Fruit fly (Drosophila melanogaster) whole organism, embryonic: Measurements from ENCODE around the gene superdeath.

Experiments
- CG10209 ChIP-seq: fragments of 200-800 bp; sonication (Bioruptor generic); optimal IDR thresholded peaks from 3 replicates; lab custom pipeline; 2017; ENCODE audit warnings: missing biosample characterization, mild to moderate bottlenecking, missing genetic modification characterization, missing genetic modification reagents
- CG12071 ChIP-seq: fragments of 200-800 bp; sonication (Bioruptor generic); optimal IDR thresholded peaks from 3 replicates; lab custom pipeline; 2018; ENCODE audit warnings: missing biosample characterization, mild to moderate bottlenecking, missing genetic modification characterization
- CG12219 ChIP-seq: fragments of 200-800 bp; sonication (Bioruptor generic); optimal IDR thresholded peaks from 3 replicates; lab custom pipeline; 2018; ENCODE audit warnings: missing biosample characterization, mild to moderate bottlenecking, missing genetic modification characterization
- CG14441 ChIP-seq: fragments of 200-800 bp; sonication (Bioruptor generic); IDR thresholded peaks from 2 replicates; pipeline ENCODE4 v1.3.6; 2022; ENCODE audit warnings: missing biosample characterization, missing genetic modification characterization
- CG15269 ChIP-seq: fragments of 200-800 bp; sonication (Bioruptor generic); optimal IDR thresholded peaks from 2 replicates; lab custom pipeline; 2018; ENCODE audit warnings: missing biosample characterization, mild to moderate bottlenecking, missing genetic modification characterization, moderate library complexity
- CG17328 ChIP-seq: fragments of 200-800 bp; sonication (Bioruptor generic); IDR thresholded peaks from 2 replicates; pipeline ENCODE4 v1.3.6; 2022; ENCODE audit warnings: missing biosample characterization, missing genetic modification characterization
- CG18262 ChIP-seq: fragments of 200-800 bp; optimal IDR thresholded peaks from 3 replicates; lab custom pipeline; 2019; ENCODE audit warnings: missing biosample characterization, mild to moderate bottlenecking, missing genetic modification characterization, moderate library complexity
- CG1832 ChIP-seq: fragments of 200-800 bp; sonication (Bioruptor generic); optimal IDR thresholded peaks from 2 replicates; lab custom pipeline; 2017; ENCODE audit warnings: missing biosample characterization, mild to moderate bottlenecking, missing genetic modification characterization, inconsistent platforms
- CG34422 ChIP-seq: fragments of 200-800 bp; sonication (Bioruptor generic); IDR thresholded peaks from 3 replicates; pipeline ENCODE4 v1.3.6; 2022; ENCODE audit warnings: missing biosample characterization, missing genetic modification characterization
- CG6689 ChIP-seq: fragments of 200-800 bp; sonication (Bioruptor generic); IDR thresholded peaks from 2 replicates; pipeline ENCODE4 v1.3.6; 2022; ENCODE audit warnings: missing biosample characterization, missing genetic modification characterization
- CG7372 ChIP-seq: fragments of 200-800 bp; sonication (Bioruptor generic); IDR thresholded peaks from 2 replicates; pipeline ENCODE4 v1.3.6; 2022; ENCODE audit warnings: missing biosample characterization, missing genetic modification characterization
- CG8089 ChIP-seq: fragments of 200-800 bp; sonication (Bioruptor generic); optimal IDR thresholded peaks from 3 replicates; lab custom pipeline; 2016; ENCODE audit warnings: missing biosample characterization, missing genetic modification characterization
- CG9215 ChIP-seq: fragments of 200-800 bp; sonication (Bioruptor generic); IDR thresholded peaks from 2 replicates; pipeline ENCODE4 v1.3.6; 2022; ENCODE audit warnings: missing biosample characterization, missing genetic modification characterization
- CG9609 ChIP-seq: fragments of 200-800 bp; sonication (Bioruptor generic); optimal IDR thresholded peaks from 3 replicates; lab custom pipeline; 2016; ENCODE audit warnings: missing biosample characterization, missing genetic modification characterization
- CG9797 ChIP-seq: fragments of 200-800 bp; sonication (Bioruptor generic); optimal IDR thresholded peaks from 3 replicates; lab custom pipeline; 2018; ENCODE audit warnings: missing biosample characterization, mild to moderate bottlenecking, missing genetic modification characterization
- CG9932 ChIP-seq: fragments of 200-800 bp; sonication (Bioruptor generic); IDR thresholded peaks from 2 replicates; pipeline ENCODE4 v1.3.6; 2022; ENCODE audit warnings: missing biosample characterization, missing genetic modification characterization
- Dbx ChIP-seq: fragments of 200-800 bp; sonication (Bioruptor generic); IDR thresholded peaks from 3 replicates; pipeline ENCODE4 v1.3.6; 2022; ENCODE audit warnings: missing biosample characterization, missing genetic modification characterization
- Dfd ChIP-seq, 2 experiments: fragments of >200 bp; optimal IDR thresholded peaks; 2 replicates each; lab custom pipeline; 2017; ENCODE audit warnings: missing biosample characterization in 2 of 2, missing genetic modification characterization in 2 of 2
- E2f1 ChIP-seq: fragments of 200-800 bp; sonication (Bioruptor generic); IDR thresholded peaks from 2 replicates; pipeline ENCODE4 v1.3.6; 2022; ENCODE audit warnings: missing biosample characterization, missing genetic modification characterization
- HHEX ChIP-seq: fragments of 200-800 bp; sonication (Bioruptor generic); optimal IDR thresholded peaks from 3 replicates; lab custom pipeline; 2017; ENCODE audit warnings: missing biosample characterization, mild to moderate bottlenecking, missing genetic modification characterization, missing genetic modification reagents
- Hey ChIP-seq: fragments of 200-800 bp; sonication (Bioruptor generic); optimal IDR thresholded peaks from 3 replicates; lab custom pipeline; 2018; ENCODE audit warnings: missing biosample characterization, mild to moderate bottlenecking, missing genetic modification characterization
- HmgD ChIP-seq: fragments of 200-800 bp; sonication (Bioruptor generic); optimal IDR thresholded peaks from 3 replicates; lab custom pipeline; 2016; ENCODE audit warnings: missing biosample characterization, missing genetic modification characterization
- Hmr ChIP-seq: fragments of 200-800 bp; sonication (Bioruptor generic); optimal IDR thresholded peaks from 3 replicates; lab custom pipeline; 2017; ENCODE audit warnings: mild to moderate bottlenecking, missing biosample characterization, missing genetic modification reagents, missing genetic modification characterization
- Lim3 ChIP-seq: fragments of 200-800 bp; sonication (Bioruptor generic); IDR thresholded peaks from 2 replicates; pipeline ENCODE4 v1.3.6; 2022; ENCODE audit warnings: missing biosample characterization, missing genetic modification characterization
- Pdp1 ChIP-seq, 2 experiments: fragments of 200-800 bp; sonication (Bioruptor generic); optimal IDR thresholded peaks; 3 replicates each; lab custom pipeline; 2016; ENCODE audit warnings: missing biosample characterization in 2 of 2, missing genetic modification characterization in 2 of 2, mild to moderate bottlenecking in 1 of 2, moderate library complexity in 1 of 2
- Scr ChIP-seq: fragments of 200-800 bp; sonication (Bioruptor generic); IDR thresholded peaks from 2 replicates; pipeline ENCODE4 v1.3.6; 2022; ENCODE audit warnings: missing biosample characterization, missing genetic modification characterization; ENCODE audit not compliant: partially characterized antibody
- ac ChIP-seq: fragments of 200-800 bp; sonication (Bioruptor generic); optimal IDR thresholded peaks from 3 replicates; lab custom pipeline; 2017; ENCODE audit warnings: missing biosample characterization, mild to moderate bottlenecking, missing genetic modification characterization
- bowl ChIP-seq: fragments of 200-800 bp; sonication (Bioruptor generic); IDR thresholded peaks from 2 replicates; pipeline ENCODE4 v1.3.6; 2022; ENCODE audit warnings: missing biosample characterization, missing genetic modification characterization
- cato ChIP-seq: fragments of 200-800 bp; sonication (Bioruptor generic); optimal IDR thresholded peaks from 2 replicates; lab custom pipeline; 2016; ENCODE audit warnings: missing biosample characterization, missing genetic modification characterization, borderline replicate concordance
- chm ChIP-seq: fragments of 200-800 bp; sonication (Bioruptor generic); IDR thresholded peaks from 2 replicates; pipeline ENCODE4 v1.3.6; 2022; ENCODE audit warnings: missing biosample characterization, missing genetic modification characterization
- chn ChIP-seq: fragments of 200-800 bp; sonication (Bioruptor generic); optimal IDR thresholded peaks from 2 replicates; lab custom pipeline; 2016; ENCODE audit warnings: missing biosample characterization, missing genetic modification characterization
- ci ChIP-seq: fragments of 200-800 bp; sonication (Bioruptor generic); IDR thresholded peaks from 3 replicates; pipeline ENCODE4 v1.3.6; 2022; ENCODE audit warnings: missing biosample characterization, missing genetic modification characterization
- dmrt99B ChIP-seq: fragments of 200-800 bp; sonication (Bioruptor generic); optimal IDR thresholded peaks from 2 replicates; lab custom pipeline; 2018; ENCODE audit warnings: missing biosample characterization, mild to moderate bottlenecking, missing genetic modification characterization, moderate library complexity
- fd102C ChIP-seq: fragments of 200-800 bp; sonication (Bioruptor generic); optimal IDR thresholded peaks from 2 replicates; lab custom pipeline; 2018; ENCODE audit warnings: missing biosample characterization, mild to moderate bottlenecking, missing genetic modification characterization, moderate library complexity
- ham ChIP-seq: fragments of 200-800 bp; sonication (Bioruptor generic); IDR thresholded peaks from 2 replicates; pipeline ENCODE4 v1.3.6; 2022; ENCODE audit warnings: missing biosample characterization, missing genetic modification characterization
- kah ChIP-seq: fragments of 200-800 bp; sonication (Bioruptor generic); optimal IDR thresholded peaks from 2 replicates; lab custom pipeline; 2018; ENCODE audit warnings: missing biosample characterization, mild to moderate bottlenecking, missing genetic modification characterization
- lilli ChIP-seq: fragments of 200-800 bp; sonication (Bioruptor generic); optimal IDR thresholded peaks from 3 replicates; lab custom pipeline; 2016; ENCODE audit warnings: missing biosample characterization, missing genetic modification characterization
- luna ChIP-seq: fragments of 200-800 bp; sonication (Bioruptor generic); optimal IDR thresholded peaks from 2 replicates; lab custom pipeline; 2016; ENCODE audit warnings: missing biosample characterization, missing genetic modification characterization
- oc ChIP-seq: fragments of 200-800 bp; sonication (Bioruptor generic); optimal IDR thresholded peaks from 2 replicates; lab custom pipeline; 2018; ENCODE audit warnings: missing biosample characterization, mild to moderate bottlenecking, missing genetic modification characterization, moderate library complexity
- phol ChIP-seq: fragments of 200-800 bp; sonication (Bioruptor generic); optimal IDR thresholded peaks from 3 replicates; lab custom pipeline; 2018; ENCODE audit warnings: missing biosample characterization, mild to moderate bottlenecking, missing genetic modification characterization, moderate library complexity
- pros ChIP-seq: fragments of 200-800 bp; sonication (Bioruptor generic); optimal IDR thresholded peaks from 3 replicates; lab custom pipeline; 2019; ENCODE audit warnings: missing biosample characterization, mild to moderate bottlenecking, missing genetic modification characterization, moderate library complexity
- pzg ChIP-seq: fragments of 200-800 bp; sonication (Bioruptor generic); optimal IDR thresholded peaks from 3 replicates; lab custom pipeline; 2018; ENCODE audit warnings: missing biosample characterization, mild to moderate bottlenecking, missing genetic modification characterization, moderate library complexity
- scrt ChIP-seq: fragments of 200-800 bp; sonication (Bioruptor generic); optimal IDR thresholded peaks from 2 replicates; lab custom pipeline; 2018; ENCODE audit warnings: missing biosample characterization, mild to moderate bottlenecking, missing genetic modification characterization, moderate library complexity
- slp2 ChIP-seq: fragments of 200-800 bp; sonication (Bioruptor generic); optimal IDR thresholded peaks from 2 replicates; lab custom pipeline; 2016; ENCODE audit warnings: missing biosample characterization, missing genetic modification characterization
- sug ChIP-seq: fragments of 200-800 bp; optimal IDR thresholded peaks from 2 replicates; lab custom pipeline; 2019; ENCODE audit warnings: missing biosample characterization, mild to moderate bottlenecking, missing genetic modification characterization, moderate library complexity
- tin ChIP-seq: fragments of 200-800 bp; sonication (Bioruptor generic); optimal IDR thresholded peaks from 3 replicates; lab custom pipeline; 2016; ENCODE audit warnings: missing biosample characterization, missing genetic modification characterization
- toy ChIP-seq: fragments of 200-800 bp; sonication (Bioruptor generic); IDR thresholded peaks from 2 replicates; pipeline ENCODE4 v1.3.6; 2022; ENCODE audit warnings: missing biosample characterization, missing genetic modification characterization
- twi ChIP-seq: fragments of 200-800 bp; optimal IDR thresholded peaks from 2 replicates; lab custom pipeline; 2019; ENCODE audit warnings: missing biosample characterization, mild to moderate bottlenecking, missing genetic modification characterization, moderate library complexity

The superdeath gene

DNA sequence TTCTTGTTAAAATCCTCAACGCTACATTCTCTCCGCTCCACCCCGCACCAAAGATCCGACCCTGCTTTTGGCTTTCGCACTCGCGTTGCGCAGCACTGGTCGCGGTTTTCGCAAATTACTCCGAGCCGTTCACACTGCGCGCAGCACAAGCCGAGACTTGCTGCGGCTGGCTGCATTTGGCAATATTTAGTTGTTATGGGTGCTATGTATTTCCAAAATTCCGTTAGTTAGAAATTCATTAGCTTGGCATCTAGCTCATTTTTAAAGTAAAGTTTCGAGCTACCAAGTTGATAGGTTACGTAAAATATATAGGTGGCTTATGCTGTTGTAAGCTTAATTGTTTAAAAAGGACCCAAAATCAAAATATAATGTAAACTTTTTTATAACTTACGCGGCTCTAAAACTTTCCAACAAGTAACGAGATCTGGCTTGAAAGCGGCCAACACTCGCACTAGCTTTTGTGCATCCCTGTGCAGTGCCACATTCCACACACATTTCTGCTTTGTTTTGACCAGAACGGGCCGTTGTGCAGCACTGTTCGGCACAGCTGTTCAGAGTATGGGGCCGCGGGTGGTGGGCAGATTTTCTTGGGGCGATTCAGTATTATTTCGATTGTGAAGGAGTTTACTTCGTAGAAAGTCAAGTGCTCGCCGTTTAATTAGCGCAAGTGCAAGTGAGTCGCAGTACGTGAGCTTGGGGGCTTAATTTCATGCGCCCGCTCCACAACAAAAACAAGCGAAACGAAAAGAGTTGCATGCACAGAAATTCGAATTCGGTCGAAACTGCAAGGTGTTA lies 15.4 kb upstream of the superdeath start, which contains the start of the genes yem and Ctl2 (continued):
- TF ChIP-seq ham (GFP tag; lab: Robert Waterston, UW) (no peak; the same call in 1 of the 2 replicates), slp2 (GFP tag; lab: Kevin White, UChicago) (peak; percentile 86), CG15269 (tag; lab: Kevin White, UChicago) (peak; percentile 63), CG9215 (GFP tag; lab: Robert Waterston, UW) (peak; percentile 76; the same call in 1 of the 2 replicates), Dfd (GFP tag; optimal IDR thresholded peaks at IDR 0.05; lab: Kevin White, UChicago) (no peak), CG9932 (GFP tag; lab: Robert Waterston, UW) (peak; percentile 90), lilli (GFP tag; lab: Kevin White, UChicago) (peak; percentile 90), chm (peak; percentile 50; the same call in 1 of the 2 replicates), E2f1 (GFP tag; lab: Robert Waterston, UW) (peak; percentile 39), Hey (tag; lab: Kevin White, UChicago) (peak; percentile 11), dmrt99B (tag; lab: Kevin White, UChicago) (peak; percentile 6), Lim3 (GFP tag; lab: Robert Waterston, UW) (no peak), CG9609 (peak; percentile 80), ci (GFP tag; lab: Robert Waterston, UW) (peak; percentile 68), HmgD (GFP tag; lab: Kevin White, UChicago) (peak; percentile 64), tin (GFP tag; lab: Kevin White, UChicago) (peak; percentile 84), Dbx (peak; percentile 78; the same call in 1 of the 3 replicates), Scr (GFP tag; lab: Robert Waterston, UW) (no peak), ac (GFP tag; lab: Kevin White, UChicago) (no peak), CG6689 (GFP tag; lab: Robert Waterston, UW) (peak; percentile 18; the same call in 1 of the 2 replicates), CG8089 (GFP tag; lab: Kevin White, UChicago) (peak; percentile 63), kah (GFP tag; lab: Kevin White, UChicago) (peak; percentile 22), CG7372 (peak; percentile 24; the same call in 1 of the 2 replicates), chn (GFP tag; lab: Kevin White, UChicago) (peak; percentile 76), CG17328 (GFP tag; lab: Robert Waterston, UW) (peak; percentile 18), fd102C (no peak), scrt (GFP tag; lab: Kevin White, UChicago) (peak; percentile 5), CG12071 (GFP tag; lab: Kevin White, UChicago) (peak; percentile 38), pros (GFP tag; lab: Kevin White, UChicago) (no peak), pzg (GFP tag; lab: Kevin White, UChicago) (peak; percentile 73), twi (tag; lab: Kevin White, UChicago) (peak; percentile 58), CG18262 (tag; lab: Kevin White, UChicago) (peak; percentile 68), CG34422 (peak; percentile 68), luna (peak; percentile 31), CG12219 (peak; percentile 43), sug (peak; percentile 76), HHEX (GFP tag; lab: Kevin White, UChicago) (no peak), CG1832 (GFP tag; lab: Kevin White, UChicago) (no peak), CG14441 (GFP tag; lab: Robert Waterston, UW) (peak; percentile 67; the same call in 1 of the 2 replicates), cato (GFP tag; lab: Kevin White, UChicago) (peak; percentile 57), toy (GFP tag; lab: Robert Waterston, UW) (no peak), oc (peak; percentile 7), Pdp1 (GFP tag; optimal IDR thresholded peaks at IDR 0.05; lab: Kevin White, UChicago) (peak; percentile 84 to 88), bowl (GFP tag; lab: Robert Waterston, UW) (no peak), CG9797 (GFP tag; lab: Kevin White, UChicago) (peak; percentile 37), CG10209 (GFP tag; lab: Kevin White, UChicago) (peak; percentile 46), phol (peak; percentile 75), Hmr (GFP tag; lab: Kevin White, UChicago) (peak; percentile 76)
